Comparison of ENCODE assay signal across 1 fruit fly cellular context in genomic region chr3R:10881824-10882559, dm6.
TF ChIP-seq lines count a peak whose summit lies in the region.

TSS of gene Tpc1 (minus strand) at chr3R:10882188.

TF ChIP-seq in whole organism, embryonic, 481 proteins besides CTCF, POLR2A, EP300 and RAD21 (continued from another document and continues in another):
- peak; percentile 17 for TF ChIP-seq CG16863 (GFP tag; optimal IDR thresholded peaks at IDR 0.05; lab: Kevin White, UChicago)
- peak; percentile 34 for TF ChIP-seq Dek (tag; optimal IDR thresholded peaks at IDR 0.05; lab: Kevin White, UChicago)
- TF ChIP-seq danr (GFP tag; IDR thresholded peaks at IDR 0.05; lab: Robert Waterston, UW): no peak
- TF ChIP-seq BtbVII (GFP tag; optimal IDR thresholded peaks at IDR 0.05; lab: Kevin White, UChicago): no peak
- no peak for TF ChIP-seq dan (GFP tag; IDR thresholded peaks at IDR 0.05; lab: Robert Waterston, UW)
- TF ChIP-seq fd3F (GFP tag; optimal IDR thresholded peaks at IDR 0.05; lab: Kevin White, UChicago): no peak
- peak; percentile 16 for TF ChIP-seq CG1603 (tag; optimal IDR thresholded peaks at IDR 0.05; lab: Kevin White, UChicago)
- peak; percentile 57 for TF ChIP-seq gem (tag; optimal IDR thresholded peaks at IDR 0.05; lab: Kevin White, UChicago)
- TF ChIP-seq CG5245 (GFP tag; optimal IDR thresholded peaks at IDR 0.05; lab: Kevin White, UChicago): no peak
- TF ChIP-seq jigr1 (GFP tag; IDR thresholded peaks at IDR 0.05; lab: Robert Waterston, UW): no peak
- TF ChIP-seq fru (optimal IDR thresholded peaks at IDR 0.05; lab: Kevin White, UChicago): no peak
- TF ChIP-seq sob (GFP tag; IDR thresholded peaks at IDR 0.05; lab: Robert Waterston, UW): no peak; the same call in 1 of the 2 replicates
- TF ChIP-seq CG15011 (GFP tag; optimal IDR thresholded peaks at IDR 0.05; lab: Kevin White, UChicago): no peak
- TF ChIP-seq CG6254 (GFP tag; optimal IDR thresholded peaks at IDR 0.05; lab: Kevin White, UChicago): no peak
- no peak for TF ChIP-seq CG6765 (GFP tag; optimal IDR thresholded peaks at IDR 0.05; lab: Kevin White, UChicago)
- no peak for TF ChIP-seq Ada2b (GFP tag; IDR thresholded peaks at IDR 0.05; lab: Robert Waterston, UW)
- no peak for TF ChIP-seq z (GFP tag; IDR thresholded peaks at IDR 0.05; lab: Robert Waterston, UW)
- TF ChIP-seq hth (optimal IDR thresholded peaks at IDR 0.05; lab: Kevin White, UChicago): no peak
- TF ChIP-seq kah (GFP tag; optimal IDR thresholded peaks at IDR 0.05; lab: Kevin White, UChicago): no peak
- TF ChIP-seq gce (GFP tag; IDR thresholded peaks at IDR 0.05; lab: Robert Waterston, UW): no peak
- TF ChIP-seq CG12299 (tag; optimal IDR thresholded peaks at IDR 0.05; lab: Kevin White, UChicago): no peak
- 0 out of 2 replicates have a peak, but pooled peaks have one; percentile 10 for TF ChIP-seq H2.0 (GFP tag; IDR thresholded peaks at IDR 0.05; lab: Robert Waterston, UW)
- no peak for TF ChIP-seq nau (GFP tag; optimal IDR thresholded peaks at IDR 0.05; lab: Kevin White, UChicago)
- TF ChIP-seq CG14050 (GFP tag; IDR thresholded peaks at IDR 0.05; lab: Robert Waterston, UW): no peak
- TF ChIP-seq Fer1 (GFP tag; optimal IDR thresholded peaks at IDR 0.05; lab: Kevin White, UChicago): no peak
- no peak for TF ChIP-seq CG5953 (GFP tag; IDR thresholded peaks at IDR 0.05; lab: Robert Waterston, UW)
- no peak for TF ChIP-seq slou (GFP tag; optimal IDR thresholded peaks at IDR 0.05; lab: Kevin White, UChicago)
- peak; percentile 43 for TF ChIP-seq ems (GFP tag; optimal IDR thresholded peaks at IDR 0.05; lab: Kevin White, UChicago)
- TF ChIP-seq CG11723 (GFP tag; optimal IDR thresholded peaks at IDR 0.05; lab: Kevin White, UChicago): no peak
- peak; percentile 27 for TF ChIP-seq CG9609 (GFP tag; optimal IDR thresholded peaks at IDR 0.05; lab: Kevin White, UChicago)
- TF ChIP-seq MTF-1 (GFP tag; optimal IDR thresholded peaks at IDR 0.05; lab: Kevin White, UChicago; ENCODE audit: borderline replicate concordance): no peak
- TF ChIP-seq Bdp1 (GFP tag; optimal IDR thresholded peaks at IDR 0.05; lab: Kevin White, UChicago): peak; percentile 37
- no peak for TF ChIP-seq pfk (GFP tag; optimal IDR thresholded peaks at IDR 0.05; lab: Kevin White, UChicago)
- TF ChIP-seq lola (GFP tag; optimal IDR thresholded peaks at IDR 0.05; lab: Kevin White, UChicago): peak in 1 of 3 experiments; percentile 29
- peak; percentile 35 for TF ChIP-seq Sox102F (GFP tag; optimal IDR thresholded peaks at IDR 0.05; lab: Kevin White, UChicago)
- peak; percentile 19 for TF ChIP-seq unpg (GFP tag; optimal IDR thresholded peaks at IDR 0.05; lab: Kevin White, UChicago)
- TF ChIP-seq Gug (GFP tag; IDR thresholded peaks at IDR 0.05; lab: Robert Waterston, UW): no peak; the same call in 3 of the 4 replicates
- no peak for TF ChIP-seq gcm2 (GFP tag; optimal IDR thresholded peaks at IDR 0.05; lab: Kevin White, UChicago)
- no peak for TF ChIP-seq CG6689 (GFP tag; IDR thresholded peaks at IDR 0.05; lab: Robert Waterston, UW)
- peak; percentile 48 for TF ChIP-seq Abd-B (GFP tag; optimal IDR thresholded peaks at IDR 0.05; lab: Kevin White, UChicago)
- TF ChIP-seq emc (GFP tag; optimal IDR thresholded peaks at IDR 0.05; lab: Kevin White, UChicago): no peak
- no peak for TF ChIP-seq cato (GFP tag; optimal IDR thresholded peaks at IDR 0.05; lab: Kevin White, UChicago; ENCODE audit: borderline replicate concordance)
- no peak for TF ChIP-seq CG8765 (GFP tag; IDR thresholded peaks at IDR 0.05; lab: Robert Waterston, UW)
- TF ChIP-seq Adf1 (GFP tag; IDR thresholded peaks at IDR 0.05; lab: Robert Waterston, UW): peak; percentile 46; the same call in 1 of the 2 replicates
- no peak for TF ChIP-seq otp (GFP tag; IDR thresholded peaks at IDR 0.05; lab: Robert Waterston, UW)
- TF ChIP-seq amos (GFP tag; IDR thresholded peaks at IDR 0.05; lab: Robert Waterston, UW; ENCODE audit: partially characterized antibody): peak; percentile 82; the same call in 1 of the 2 replicates
- TF ChIP-seq HLH4C (GFP tag; IDR thresholded peaks at IDR 0.05; lab: Robert Waterston, UW; ENCODE audit: partially characterized antibody): peak; percentile 77
- TF ChIP-seq CG3847 (GFP tag; IDR thresholded peaks at IDR 0.05; lab: Robert Waterston, UW): peak; percentile 49; the same call in 1 of the 2 replicates
- no peak for TF ChIP-seq Drgx (GFP tag; IDR thresholded peaks at IDR 0.05; lab: Robert Waterston, UW)
- TF ChIP-seq org-1 (GFP tag; optimal IDR thresholded peaks at IDR 0.05; lab: Kevin White, UChicago): no peak
- TF ChIP-seq CG7987 (GFP tag; optimal IDR thresholded peaks at IDR 0.05; lab: Kevin White, UChicago): no peak
- peak; percentile 85 for TF ChIP-seq inv (GFP tag; IDR thresholded peaks at IDR 0.05; lab: Robert Waterston, UW; ENCODE audit: partially characterized antibody)
- TF ChIP-seq sug (tag; optimal IDR thresholded peaks at IDR 0.05; lab: Kevin White, UChicago): peak; percentile 65
- no peak for TF ChIP-seq Usf (GFP tag; optimal IDR thresholded peaks at IDR 0.05; lab: Kevin White, UChicago)
- TF ChIP-seq dati (GFP tag; IDR thresholded peaks at IDR 0.05; lab: Robert Waterston, UW): no peak
- peak; percentile 69 for TF ChIP-seq pzg (GFP tag; optimal IDR thresholded peaks at IDR 0.05; lab: Kevin White, UChicago)
- TF ChIP-seq CG7357 (GFP tag; IDR thresholded peaks at IDR 0.05; lab: Robert Waterston, UW): no peak
- peak; percentile 23; the same call in 1 of the 2 replicates for TF ChIP-seq CG31441 (GFP tag; IDR thresholded peaks at IDR 0.05; lab: Robert Waterston, UW)
- TF ChIP-seq wek (GFP tag; optimal IDR thresholded peaks at IDR 0.05; lab: Kevin White, UChicago): no peak
- TF ChIP-seq CG10431 (GFP tag; optimal IDR thresholded peaks at IDR 0.05; lab: Kevin White, UChicago): no peak
- peak; percentile 85 to 97 for TF ChIP-seq crp (GFP tag; optimal IDR thresholded peaks at IDR 0.05; lab: Kevin White, UChicago)
- TF ChIP-seq Mes4 (GFP tag; optimal IDR thresholded peaks at IDR 0.05; lab: Kevin White, UChicago): no peak
- TF ChIP-seq CG43689 (GFP tag; IDR thresholded peaks at IDR 0.05; lab: Robert Waterston, UW): no peak
- peak; percentile 51 for TF ChIP-seq CG34376 (GFP tag; optimal IDR thresholded peaks at IDR 0.05; lab: Kevin White, UChicago)
- peak; percentile 23 for TF ChIP-seq YL-1 (GFP tag; optimal IDR thresholded peaks at IDR 0.05; lab: Kevin White, UChicago)
- peak; percentile 46 for TF ChIP-seq CG10147 (GFP tag; optimal IDR thresholded peaks at IDR 0.05; lab: Kevin White, UChicago)
- TF ChIP-seq CG15073 (GFP tag; optimal IDR thresholded peaks at IDR 0.05; lab: Kevin White, UChicago): no peak
- no peak for TF ChIP-seq CG9727 (GFP tag; optimal IDR thresholded peaks at IDR 0.05; lab: Kevin White, UChicago)
- TF ChIP-seq D19B (GFP tag; optimal IDR thresholded peaks at IDR 0.05; lab: Kevin White, UChicago): no peak
- no peak for TF ChIP-seq Camta (GFP tag; optimal IDR thresholded peaks at IDR 0.05; lab: Kevin White, UChicago)
- TF ChIP-seq Tbp (GFP tag; optimal IDR thresholded peaks at IDR 0.05; lab: Kevin White, UChicago): no peak
- TF ChIP-seq CG16813 (GFP tag; IDR thresholded peaks at IDR 0.05; lab: Robert Waterston, UW; ENCODE audit: partially characterized antibody): peak; percentile 89
- TF ChIP-seq CG17328 (GFP tag; IDR thresholded peaks at IDR 0.05; lab: Robert Waterston, UW): no peak
- no peak for TF ChIP-seq Ravus (GFP tag; IDR thresholded peaks at IDR 0.05; lab: Robert Waterston, UW)
- TF ChIP-seq CrebB (tag; optimal IDR thresholded peaks at IDR 0.05; lab: Kevin White, UChicago): no peak
- TF ChIP-seq eve (GFP tag; optimal IDR thresholded peaks at IDR 0.05; lab: Kevin White, UChicago): no peak
- no peak for TF ChIP-seq Sox100B (GFP tag; optimal IDR thresholded peaks at IDR 0.05; lab: Kevin White, UChicago)
- no peak for TF ChIP-seq CG17568 (GFP tag; optimal IDR thresholded peaks at IDR 0.05; lab: Kevin White, UChicago)
- no peak for TF ChIP-seq CG11696 (GFP tag; IDR thresholded peaks at IDR 0.05; lab: Robert Waterston, UW)
- TF ChIP-seq Neu2 (GFP tag; optimal IDR thresholded peaks at IDR 0.05; lab: Kevin White, UChicago; ENCODE audit: borderline replicate concordance): no peak
- peak; percentile 36 for TF ChIP-seq CG12659 (GFP tag; optimal IDR thresholded peaks at IDR 0.05; lab: Kevin White, UChicago)
- TF ChIP-seq da (GFP tag; optimal IDR thresholded peaks at IDR 0.05; lab: Kevin White, UChicago): no peak
- TF ChIP-seq CG34422 (GFP tag; IDR thresholded peaks at IDR 0.05; lab: Robert Waterston, UW): peak; percentile 37; the same call in 1 of the 3 replicates
- no peak for TF ChIP-seq HHEX (GFP tag; optimal IDR thresholded peaks at IDR 0.05; lab: Kevin White, UChicago)
- TF ChIP-seq Dfd (GFP tag; optimal IDR thresholded peaks at IDR 0.05; lab: Kevin White, UChicago): no peak
- no peak for TF ChIP-seq CG7372 (GFP tag; IDR thresholded peaks at IDR 0.05; lab: Robert Waterston, UW)
- no peak for TF ChIP-seq psq (GFP tag; optimal IDR thresholded peaks at IDR 0.05; lab: Kevin White, UChicago)
- no peak for TF ChIP-seq ranshi (GFP tag; IDR thresholded peaks at IDR 0.05; lab: Robert Waterston, UW)
- no peak for TF ChIP-seq nerfin-2 (GFP tag; IDR thresholded peaks at IDR 0.05; lab: Robert Waterston, UW; ENCODE audit: partially characterized antibody)
- peak; percentile 55 for TF ChIP-seq CG10267 (tag; optimal IDR thresholded peaks at IDR 0.05; lab: Kevin White, UChicago)
- TF ChIP-seq Fer3 (tag; optimal IDR thresholded peaks at IDR 0.05; lab: Kevin White, UChicago): no peak
- peak; percentile 47 for TF ChIP-seq scrt (GFP tag; optimal IDR thresholded peaks at IDR 0.05; lab: Kevin White, UChicago)
- TF ChIP-seq dpn (GFP tag; optimal IDR thresholded peaks at IDR 0.05; lab: Kevin White, UChicago): peak; percentile 16 to 44
- peak; percentile 2 for TF ChIP-seq Ssrp (tag; optimal IDR thresholded peaks at IDR 0.05; lab: Kevin White, UChicago)
- TF ChIP-seq Trl (optimal IDR thresholded peaks at IDR 0.05; lab: Kevin White, UChicago): no peak
- TF ChIP-seq Trl (GFP tag; optimal IDR thresholded peaks at IDR 0.05; lab: Kevin White, UChicago): peak; percentile 38
- no peak for TF ChIP-seq bigmax (GFP tag; optimal IDR thresholded peaks at IDR 0.05; lab: Kevin White, UChicago)
- TF ChIP-seq pros (GFP tag; optimal IDR thresholded peaks at IDR 0.05; lab: Kevin White, UChicago): peak; percentile 90
- no peak for TF ChIP-seq vfl (GFP tag; optimal IDR thresholded peaks at IDR 0.05; lab: Kevin White, UChicago)
- peak; percentile 88 for TF ChIP-seq Sry-δ (GFP tag; optimal IDR thresholded peaks at IDR 0.05; lab: Kevin White, UChicago)
- TF ChIP-seq ash1 (GFP tag; optimal IDR thresholded peaks at IDR 0.05; lab: Kevin White, UChicago): no peak
- peak; percentile 50; the same call in 1 of the 3 replicates for TF ChIP-seq ci (GFP tag; IDR thresholded peaks at IDR 0.05; lab: Robert Waterston, UW)
- TF ChIP-seq dmrt99B (tag; optimal IDR thresholded peaks at IDR 0.05; lab: Kevin White, UChicago): no peak
- peak; percentile 7 for TF ChIP-seq CG3163 (GFP tag; optimal IDR thresholded peaks at IDR 0.05; lab: Kevin White, UChicago)
- TF ChIP-seq eyg (GFP tag; optimal IDR thresholded peaks at IDR 0.05; lab: Kevin White, UChicago): peak; percentile 39
- TF ChIP-seq CG13894 (tag; optimal IDR thresholded peaks at IDR 0.05; lab: Kevin White, UChicago): peak; percentile 35
- TF ChIP-seq sd (tag; optimal IDR thresholded peaks at IDR 0.05; lab: Kevin White, UChicago): peak; percentile 29
- no peak for TF ChIP-seq CG14965 (GFP tag; optimal IDR thresholded peaks at IDR 0.05; lab: Kevin White, UChicago; ENCODE audit: borderline replicate concordance)
- peak; percentile 63 for TF ChIP-seq gcm (GFP tag; optimal IDR thresholded peaks at IDR 0.05; lab: Kevin White, UChicago)
- no peak for TF ChIP-seq Hey (tag; optimal IDR thresholded peaks at IDR 0.05; lab: Kevin White, UChicago)
- peak; percentile 22; the same call in 1 of the 3 replicates for TF ChIP-seq sr (GFP tag; IDR thresholded peaks at IDR 0.05; lab: Robert Waterston, UW)
- no peak for TF ChIP-seq NC2α (GFP tag; optimal IDR thresholded peaks at IDR 0.05; lab: Kevin White, UChicago)
- TF ChIP-seq bab2 (GFP tag; optimal IDR thresholded peaks at IDR 0.05; lab: Kevin White, UChicago): peak; percentile 24
- TF ChIP-seq Side (GFP tag; optimal IDR thresholded peaks at IDR 0.05; lab: Kevin White, UChicago): peak; percentile 18
- TF ChIP-seq Lim3 (GFP tag; IDR thresholded peaks at IDR 0.05; lab: Robert Waterston, UW): no peak
- TF ChIP-seq CG8290 (GFP tag; optimal IDR thresholded peaks at IDR 0.05; lab: Kevin White, UChicago): peak; percentile 30
- TF ChIP-seq CG8290 (tag; optimal IDR thresholded peaks at IDR 0.05; lab: Kevin White, UChicago): no peak
- TF ChIP-seq CG13296 (GFP tag; optimal IDR thresholded peaks at IDR 0.05; lab: Kevin White, UChicago): no peak
- TF ChIP-seq ro (GFP tag; IDR thresholded peaks at IDR 0.05; lab: Robert Waterston, UW): no peak
- no peak for TF ChIP-seq CG3407 (GFP tag; optimal IDR thresholded peaks at IDR 0.05; lab: Kevin White, UChicago)
- TF ChIP-seq stwl (tag; optimal IDR thresholded peaks at IDR 0.05; lab: Kevin White, UChicago): peak; percentile 36
- no peak for TF ChIP-seq ewg (GFP tag; optimal IDR thresholded peaks at IDR 0.05; lab: Kevin White, UChicago)
- peak; percentile 22; the same call in 1 of the 2 replicates for TF ChIP-seq tna (GFP tag; IDR thresholded peaks at IDR 0.05; lab: Robert Waterston, UW; ENCODE audit: partially characterized antibody)
- no peak for TF ChIP-seq abd-A (tag; optimal IDR thresholded peaks at IDR 0.05; lab: Kevin White, UChicago)
- TF ChIP-seq CG1602 (GFP tag; optimal IDR thresholded peaks at IDR 0.05; lab: Kevin White, UChicago): peak; percentile 27
- TF ChIP-seq CG14710 (tag; optimal IDR thresholded peaks at IDR 0.05; lab: Kevin White, UChicago): peak; percentile 62
- TF ChIP-seq sna (GFP tag; IDR thresholded peaks at IDR 0.05; lab: Robert Waterston, UW; ENCODE audit: partially characterized antibody): peak; percentile 94
- TF ChIP-seq vvl (GFP tag; IDR thresholded peaks at IDR 0.05; lab: Robert Waterston, UW): no peak
- TF ChIP-seq CG8944 (GFP tag; optimal IDR thresholded peaks at IDR 0.05; lab: Kevin White, UChicago): no peak
- TF ChIP-seq CG9876 (GFP tag; optimal IDR thresholded peaks at IDR 0.05; lab: Kevin White, UChicago): no peak
- TF ChIP-seq repo (GFP tag; optimal IDR thresholded peaks at IDR 0.05; lab: Kevin White, UChicago): no peak
- TF ChIP-seq CG1832 (GFP tag; optimal IDR thresholded peaks at IDR 0.05; lab: Kevin White, UChicago): no peak
- peak; percentile 29 for TF ChIP-seq Dad (GFP tag; optimal IDR thresholded peaks at IDR 0.05; lab: Kevin White, UChicago)
